Fruit fly (Drosophila melanogaster): ENCODE data around the gene RpL34a.

RpL34a gene

dm6 chr3R:26105924-26106494 is 46.9 kb upstream of the RpL34a start (continued):
- no peak for TF ChIP-seq CG4617 (GFP tag; optimal IDR thresholded peaks at IDR 0.05; ENCODE audit: borderline replicate concordance)
- no peak for TF ChIP-seq wor (GFP tag; IDR thresholded peaks at IDR 0.05)
- TF ChIP-seq CG4282 (GFP tag; optimal IDR thresholded peaks at IDR 0.05) = no peak
- TF ChIP-seq Optix (GFP tag; IDR thresholded peaks at IDR 0.05) = peak; percentile 49; the same call in 1 of the 3 replicates
- no peak for TF ChIP-seq fd64A (GFP tag; optimal IDR thresholded peaks at IDR 0.05)
- TF ChIP-seq Med (GFP tag) = peak; percentile 76
- TF ChIP-seq CG30403 (GFP tag; optimal IDR thresholded peaks at IDR 0.05) = peak; percentile 51
- TF ChIP-seq da (GFP tag; optimal IDR thresholded peaks at IDR 0.05) = no peak
- peak; percentile 35 for TF ChIP-seq tup (GFP tag; optimal IDR thresholded peaks at IDR 0.05)
- no peak for TF ChIP-seq Pdp1 (GFP tag; optimal IDR thresholded peaks at IDR 0.05)
- TF ChIP-seq Trl (optimal IDR thresholded peaks at IDR 0.05) = no peak
- no peak for TF ChIP-seq Trl (GFP tag; optimal IDR thresholded peaks at IDR 0.05)
- no peak for TF ChIP-seq crc (GFP tag; optimal IDR thresholded peaks at IDR 0.05)
- TF ChIP-seq Nf-YA (GFP tag; IDR thresholded peaks at IDR 0.05) = peak; percentile 67
- TF ChIP-seq chif (GFP tag; optimal IDR thresholded peaks at IDR 0.05) = no peak
- TF ChIP-seq CG8924 (tag; optimal IDR thresholded peaks at IDR 0.05) = peak; percentile 31
- TF ChIP-seq Adf1 (GFP tag; IDR thresholded peaks at IDR 0.05) = no peak; the same call in 1 of the 2 replicates
- no peak for TF ChIP-seq hth (optimal IDR thresholded peaks at IDR 0.05)
- peak; percentile 17 for TF ChIP-seq MTF-1 (GFP tag; optimal IDR thresholded peaks at IDR 0.05; ENCODE audit: borderline replicate concordance)
- TF ChIP-seq gsb-n (tag; optimal IDR thresholded peaks at IDR 0.05) = no peak
- no peak for TF ChIP-seq hb (GFP tag; IDR thresholded peaks at IDR 0.05; ENCODE audit: partially characterized antibody)
- peak; percentile 86 for TF ChIP-seq CG32772 (GFP tag; IDR thresholded peaks at IDR 0.05)
- peak; percentile 10 for TF ChIP-seq CG13424 (tag; optimal IDR thresholded peaks at IDR 0.05)
- no peak for TF ChIP-seq Jarid2 (GFP tag; optimal IDR thresholded peaks at IDR 0.05)
- no peak for TF ChIP-seq Stat92E (GFP tag; optimal IDR thresholded peaks at IDR 0.05)
- TF ChIP-seq B-H2 (GFP tag; optimal IDR thresholded peaks at IDR 0.05) = no peak
- no peak for TF ChIP-seq sima (GFP tag; optimal IDR thresholded peaks at IDR 0.05)
- TF ChIP-seq CG4404 (GFP tag; IDR thresholded peaks at IDR 0.05) = peak; percentile 65
- TF ChIP-seq CG9817 (tag; optimal IDR thresholded peaks at IDR 0.05) = peak; percentile 47
- no peak for TF ChIP-seq CG15479 (GFP tag; optimal IDR thresholded peaks at IDR 0.05)
- TF ChIP-seq CG42726 (GFP tag; IDR thresholded peaks at IDR 0.05; ENCODE audit: partially characterized antibody) = no peak
- TF ChIP-seq Rx (GFP tag; IDR thresholded peaks at IDR 0.05) = no peak
- no peak for TF ChIP-seq eyg (GFP tag; optimal IDR thresholded peaks at IDR 0.05)
- no peak for TF ChIP-seq CG17568 (GFP tag; optimal IDR thresholded peaks at IDR 0.05)
- peak; percentile 82 for TF ChIP-seq Fer3 (tag; optimal IDR thresholded peaks at IDR 0.05)
- peak; percentile 93 for TF ChIP-seq abd-A (tag; optimal IDR thresholded peaks at IDR 0.05)
- TF ChIP-seq CG12744 (GFP tag; optimal IDR thresholded peaks at IDR 0.05) = no peak
- TF ChIP-seq pfk (GFP tag; optimal IDR thresholded peaks at IDR 0.05) = no peak
- TF ChIP-seq CG4820 (GFP tag; optimal IDR thresholded peaks at IDR 0.05) = no peak
- no peak for TF ChIP-seq fu2 (GFP tag; optimal IDR thresholded peaks at IDR 0.05)
- peak; percentile 66 for TF ChIP-seq CG6689 (GFP tag; IDR thresholded peaks at IDR 0.05)
- TF ChIP-seq CG1832 (GFP tag; optimal IDR thresholded peaks at IDR 0.05) = no peak
- TF ChIP-seq CG3163 (GFP tag; optimal IDR thresholded peaks at IDR 0.05) = no peak
- 0 out of 2 replicates have a peak, but pooled peaks have one; percentile 10 for TF ChIP-seq Doc2 (GFP tag; IDR thresholded peaks at IDR 0.05)
- TF ChIP-seq CoRest (tag; optimal IDR thresholded peaks at IDR 0.05) = peak; percentile 33
- TF ChIP-seq E2f2 (GFP tag; IDR thresholded peaks at IDR 0.05) = peak; percentile 28; the same call in 1 of the 2 replicates
- TF ChIP-seq CG7987 (GFP tag; optimal IDR thresholded peaks at IDR 0.05) = no peak
- TF ChIP-seq crp (GFP tag; optimal IDR thresholded peaks at IDR 0.05) = no peak
- no peak for TF ChIP-seq CG2875 (GFP tag; optimal IDR thresholded peaks at IDR 0.05)
- TF ChIP-seq CG8944 (GFP tag; optimal IDR thresholded peaks at IDR 0.05) = no peak
